Worm (Caenorhabditis elegans): ENCODE measurements around the gene B0280.9.

Gene B0280.9

DNA sequence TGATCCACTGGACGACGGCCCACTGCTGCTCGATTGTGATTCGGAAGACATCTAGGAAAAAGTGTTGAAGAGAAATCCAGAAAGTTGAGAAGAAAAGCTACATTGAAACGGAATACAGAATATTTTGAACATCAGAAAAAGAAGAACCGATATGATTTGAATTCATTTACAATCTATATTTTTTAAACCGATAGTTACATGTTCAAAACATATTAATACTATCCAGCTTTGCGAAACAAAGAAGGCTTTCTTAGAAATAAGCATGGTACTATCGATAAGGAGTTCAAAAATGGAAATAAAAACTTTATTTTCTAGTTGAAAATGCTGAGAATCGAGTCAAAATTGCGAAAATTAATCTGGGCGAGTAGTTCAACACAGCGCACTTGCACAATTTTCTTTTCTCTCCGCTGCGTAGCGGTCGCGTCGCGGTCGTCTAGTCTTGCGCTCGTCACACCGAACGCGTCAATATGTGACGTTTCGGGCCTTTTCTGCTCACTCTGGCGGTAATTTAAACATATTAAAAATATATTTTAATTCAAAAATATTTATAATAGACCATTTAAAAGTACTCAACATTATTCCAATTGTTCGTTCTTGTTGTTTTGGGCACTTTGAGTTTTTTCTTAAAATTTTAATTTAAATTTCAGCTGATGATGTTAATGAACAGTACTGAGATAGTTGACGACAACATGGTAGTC, 39.5 kb upstream of the B0280.9 start, which contains the start of the genes syf-2 and K04G7.1:
Gene syf-2 (minus strand): TSS at position 51 of the 698 bp plus-strand sequence.
Gene K04G7.1 (plus strand): TSS at position 648 of the 698 bp plus-strand sequence.
- TF ChIP-seq lin-32 (GFP tag; optimal IDR thresholded peaks at IDR 0.05) (no peak), blmp-1 (tag; optimal IDR thresholded peaks at IDR 0.05) (no peak), nhr-12 (tag; optimal IDR thresholded peaks at IDR 0.05) (no peak), M03D4.4 (tag; optimal IDR thresholded peaks at IDR 0.05) (no peak), snpc-4 (tag; optimal IDR thresholded peaks at IDR 0.05) (no peak), sem-2 (GFP tag; optimal IDR thresholded peaks at IDR 0.05) (no peak), unc-62 (GFP tag; optimal IDR thresholded peaks at IDR 0.05) (peak; percentile 70), drap-1 (GFP tag; optimal IDR thresholded peaks at IDR 0.05) (peak; percentile 42), hlh-1 (tag; optimal IDR thresholded peaks at IDR 0.05) (peak; percentile 69), zip-8 (tag; optimal IDR thresholded peaks at IDR 0.05) (no peak), unc-120 (tag; optimal IDR thresholded peaks at IDR 0.05; ENCODE audit: poor library complexity, severe bottlenecking) (peak; percentile 53), nhr-237 (tag; optimal IDR thresholded peaks at IDR 0.05) (peak; percentile 88), lin-13 (tag; optimal IDR thresholded peaks at IDR 0.05) (peak; percentile 96), cnd-1 (tag; optimal IDR thresholded peaks at IDR 0.05) (no peak), mep-1 (tag; optimal IDR thresholded peaks at IDR 0.05) (peak; percentile 98), ztf-11 (tag; optimal IDR thresholded peaks at IDR 0.05) (no peak), ceh-83 (GFP tag; optimal IDR thresholded peaks at IDR 0.05) (no peak), pha-4 (tag; optimal IDR thresholded peaks at IDR 0.05) (peak; percentile 85), mab-5 (tag; optimal IDR thresholded peaks at IDR 0.05) (no peak), elt-3 (tag; optimal IDR thresholded peaks at IDR 0.05) (no peak), tbx-8 (GFP tag; optimal IDR thresholded peaks at IDR 0.05) (no peak), ces-1 (GFP tag; optimal IDR thresholded peaks at IDR 0.05) (peak; percentile 80), ham-2 (GFP tag; optimal IDR thresholded peaks at IDR 0.05) (no peak), mls-2 (tag; optimal IDR thresholded peaks at IDR 0.05) (peak; percentile 9), nhr-2 (tag; optimal IDR thresholded peaks at IDR 0.05) (peak; percentile 42), flh-1 (GFP tag; optimal IDR thresholded peaks at IDR 0.05) (no peak), bed-3 (GFP tag; optimal IDR thresholded peaks at IDR 0.05) (no peak), ceh-43 (GFP tag; optimal IDR thresholded peaks at IDR 0.05) (peak; percentile 3), ceh-39 (tag; optimal IDR thresholded peaks at IDR 0.05) (peak; percentile 87), lsy-2 (tag; optimal IDR thresholded peaks at IDR 0.05) (peak; percentile 89), elt-1 (tag; optimal IDR thresholded peaks at IDR 0.05; ENCODE audit: borderline replicate concordance, insufficient read depth) (no peak), sptf-1 (tag; optimal IDR thresholded peaks at IDR 0.05) (peak; percentile 78)

DNA sequence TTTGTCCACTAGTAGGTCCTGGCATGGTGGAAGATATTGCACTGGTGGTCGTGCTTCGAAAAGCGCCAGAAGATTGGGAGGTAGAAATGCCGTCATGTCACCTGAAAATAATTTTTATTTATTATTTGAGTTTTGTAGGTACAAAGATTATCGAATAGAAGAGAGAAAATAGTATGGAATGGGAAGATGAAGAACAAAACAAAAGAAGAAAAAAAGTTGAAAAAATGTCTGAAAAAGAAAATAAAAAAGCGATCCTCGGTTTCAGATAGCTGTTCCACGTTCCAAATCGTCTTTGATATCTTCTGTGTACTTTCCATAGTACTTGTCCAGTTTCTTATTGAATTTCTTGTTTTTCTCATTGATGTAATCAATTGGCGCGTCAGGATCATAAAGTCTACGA, 38.4 kb upstream of the B0280.9 start, which contains the start of gene rnp-7:
Gene rnp-7 (minus strand): TSS at position 101 of the 400 bp plus-strand sequence.
- TF ChIP-seq drap-1 (GFP tag; optimal IDR thresholded peaks at IDR 0.05) (no peak), unc-39 (tag; optimal IDR thresholded peaks at IDR 0.05) (no peak), nhr-2 (tag; optimal IDR thresholded peaks at IDR 0.05) (no peak), lin-13 (tag; optimal IDR thresholded peaks at IDR 0.05) (no peak), flh-1 (GFP tag; optimal IDR thresholded peaks at IDR 0.05) (no peak), lin-32 (GFP tag; optimal IDR thresholded peaks at IDR 0.05) (no peak), unc-62 (GFP tag; optimal IDR thresholded peaks at IDR 0.05) (no peak), pha-4 (tag; optimal IDR thresholded peaks at IDR 0.05) (no peak), nhr-76 (tag; optimal IDR thresholded peaks at IDR 0.05) (no peak)

DNA sequence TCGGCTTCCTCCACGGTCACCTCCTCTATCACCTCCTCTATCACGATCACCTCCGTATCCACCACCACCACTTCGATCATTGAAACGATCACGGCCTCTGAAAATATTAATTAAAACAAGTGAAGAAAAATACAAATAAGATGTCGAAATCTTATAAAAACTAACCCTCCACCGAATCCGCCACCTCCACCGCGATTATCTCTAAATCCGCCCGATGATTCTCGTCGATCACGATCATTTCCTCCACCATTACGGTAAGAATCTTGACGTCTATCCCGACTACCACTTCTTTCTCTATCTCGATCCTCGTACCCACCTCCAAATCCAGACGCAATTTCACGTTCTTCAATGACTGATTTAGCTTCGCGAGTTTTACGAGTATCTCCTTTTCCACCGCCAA, 36.6 kb upstream of the B0280.9 start:
- TF ChIP-seq mab-5 (tag; optimal IDR thresholded peaks at IDR 0.05): no peak
- no peak for TF ChIP-seq mep-1 (tag; optimal IDR thresholded peaks at IDR 0.05)
- TF ChIP-seq sptf-1 (tag; optimal IDR thresholded peaks at IDR 0.05): no peak
- TF ChIP-seq ceh-43 (GFP tag; optimal IDR thresholded peaks at IDR 0.05): no peak
- TF ChIP-seq elt-1 (tag; optimal IDR thresholded peaks at IDR 0.05; ENCODE audit: borderline replicate concordance, insufficient read depth): no peak
- no peak for TF ChIP-seq ceh-83 (GFP tag; optimal IDR thresholded peaks at IDR 0.05)
- no peak for TF ChIP-seq nhr-237 (tag; optimal IDR thresholded peaks at IDR 0.05)
- TF ChIP-seq mls-2 (tag; optimal IDR thresholded peaks at IDR 0.05): no peak

DNA sequence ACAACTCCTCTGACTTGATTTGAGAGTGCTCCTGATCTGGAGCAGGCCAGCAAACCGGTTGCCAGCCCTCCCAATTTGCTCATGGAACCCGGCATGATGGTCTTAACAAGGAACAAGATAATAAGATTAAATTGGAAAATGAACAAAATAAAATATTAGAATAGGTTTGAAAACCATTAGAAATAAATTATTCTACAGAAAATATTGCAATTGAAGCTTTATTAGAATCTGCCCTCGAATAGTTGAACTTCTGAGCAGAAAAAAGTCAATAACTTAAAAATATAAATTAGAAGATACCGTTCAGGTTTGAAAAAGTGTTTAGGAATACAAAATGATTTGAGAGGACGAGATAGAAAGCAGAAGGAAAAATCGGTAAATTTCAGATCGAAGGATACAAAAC, 36.0 kb upstream of the B0280.9 start, which contains the start of gene nuo-4:
Gene nuo-4 (minus strand): TSS at position 101 of the 400 bp plus-strand sequence.
- no peak for TF ChIP-seq lin-13 (tag; optimal IDR thresholded peaks at IDR 0.05)
- no peak for TF ChIP-seq ham-2 (GFP tag; optimal IDR thresholded peaks at IDR 0.05)
- no peak for TF ChIP-seq snpc-4 (tag; optimal IDR thresholded peaks at IDR 0.05)
- TF ChIP-seq M03D4.4 (tag; optimal IDR thresholded peaks at IDR 0.05): no peak
- no peak for TF ChIP-seq cnd-1 (tag; optimal IDR thresholded peaks at IDR 0.05)
- no peak for TF ChIP-seq hlh-1 (tag; optimal IDR thresholded peaks at IDR 0.05)
- TF ChIP-seq elt-1 (tag; optimal IDR thresholded peaks at IDR 0.05; ENCODE audit: borderline replicate concordance, insufficient read depth): no peak
- TF ChIP-seq unc-39 (tag; optimal IDR thresholded peaks at IDR 0.05): no peak
- no peak for TF ChIP-seq sem-2 (GFP tag; optimal IDR thresholded peaks at IDR 0.05)
- TF ChIP-seq lin-32 (GFP tag; optimal IDR thresholded peaks at IDR 0.05): no peak
- no peak for TF ChIP-seq lsy-2 (tag; optimal IDR thresholded peaks at IDR 0.05)
- TF ChIP-seq mep-1 (tag; optimal IDR thresholded peaks at IDR 0.05): no peak
- no peak for TF ChIP-seq pha-4 (tag; optimal IDR thresholded peaks at IDR 0.05)

Measured in whole organism, mixed stage, embryonic.